Worm (Caenorhabditis elegans): Measurements from ENCODE around the gene W06F12.2.

The W06F12.2 gene

ce11 chrIII:13721066-13721465 is 10.4 kb downstream of the W06F12.2 start:
- TF ChIP-seq tbx-37 (GFP tag; conservative IDR thresholded peaks at IDR 0.05) (no peak), ceh-36 (tag; optimal IDR thresholded peaks at IDR 0.05) (peak; percentile 29), sea-1 (GFP tag; conservative IDR thresholded peaks at IDR 0.05) (peak; percentile 66; the same call in 1 of the 2 replicates), hmg-4 (GFP tag; optimal IDR thresholded peaks at IDR 0.05) (peak; percentile 88), ets-7 (tag; optimal IDR thresholded peaks at IDR 0.05) (no peak), aly-1 (tag; optimal IDR thresholded peaks at IDR 0.05) (peak; percentile 46), ama-1 (optimal IDR thresholded peaks at IDR 0.05) (no peak), flt-1 (GFP tag; IDR thresholded peaks at IDR 0.05) (peak; percentile 35), scrt-1 (GFP tag; IDR thresholded peaks at IDR 0.05) (no peak), pes-1 (GFP tag; IDR thresholded peaks at IDR 0.05) (0 out of 2 replicates have a peak, but pooled peaks have one; percentile 26), tra-4 (tag; optimal IDR thresholded peaks at IDR 0.05) (peak; percentile 11), F13C5.2 (tag; optimal IDR thresholded peaks at IDR 0.05) (peak; percentile 25), tbx-11 (GFP tag; IDR thresholded peaks at IDR 0.05) (peak; percentile 37; the same call in 1 of the 2 replicates), ceh-13 (GFP tag; optimal IDR thresholded peaks at IDR 0.05) (no peak), B0310.2 (tag; optimal IDR thresholded peaks at IDR 0.05) (peak; percentile 48), hnd-1 (tag; optimal IDR thresholded peaks at IDR 0.05) (no peak), hmbx-1 (tag; optimal IDR thresholded peaks at IDR 0.05) (no peak)

ce11 chrIII:13720190-13720741 is 11.2 kb downstream of the W06F12.2 start:
- TF ChIP-seq flt-1 (GFP tag; IDR thresholded peaks at IDR 0.05) = no peak
- TF ChIP-seq pes-1 (GFP tag; IDR thresholded peaks at IDR 0.05) = peak; percentile 10; the same call in 1 of the 2 replicates
- peak; percentile 63 for TF ChIP-seq aly-1 (tag; optimal IDR thresholded peaks at IDR 0.05)
- TF ChIP-seq hmg-4 (GFP tag; optimal IDR thresholded peaks at IDR 0.05) = peak; percentile 81

- TF ChIP-seq B0310.2 (tag; optimal IDR thresholded peaks at IDR 0.05) (no peak), sea-1 (GFP tag; conservative IDR thresholded peaks at IDR 0.05) (no peak), hmbx-1 (tag; optimal IDR thresholded peaks at IDR 0.05) (no peak), tra-4 (tag; optimal IDR thresholded peaks at IDR 0.05) (no peak), flt-1 (GFP tag; IDR thresholded peaks at IDR 0.05) (no peak), tbx-11 (GFP tag; IDR thresholded peaks at IDR 0.05) (no peak), aly-1 (tag; optimal IDR thresholded peaks at IDR 0.05) (no peak), ceh-13 (GFP tag; optimal IDR thresholded peaks at IDR 0.05) (no peak), pes-1 (GFP tag; IDR thresholded peaks at IDR 0.05) (no peak), ets-7 (tag; optimal IDR thresholded peaks at IDR 0.05) (no peak), F13C5.2 (tag; optimal IDR thresholded peaks at IDR 0.05) (no peak), hnd-1 (tag; optimal IDR thresholded peaks at IDR 0.05) (no peak), ceh-36 (tag; optimal IDR thresholded peaks at IDR 0.05) (no peak), hmg-4 (GFP tag; optimal IDR thresholded peaks at IDR 0.05) (no peak), scrt-1 (GFP tag; IDR thresholded peaks at IDR 0.05) (no peak), tbx-37 (GFP tag; conservative IDR thresholded peaks at IDR 0.05) (no peak), ama-1 (optimal IDR thresholded peaks at IDR 0.05) (no peak)
Measured at ce11 chrIII:13719247-13719758, 12.2 kb downstream of the W06F12.2 start.

ce11 chrIII:13718403-13718969 is 13.0 kb downstream of the W06F12.2 start:
- TF ChIP-seq aly-1 (tag; optimal IDR thresholded peaks at IDR 0.05) (no peak), hmbx-1 (tag; optimal IDR thresholded peaks at IDR 0.05) (no peak)

ce11 chrIII:13717505-13717904 is 14.0 kb downstream of the W06F12.2 start:
- no peak for TF ChIP-seq B0310.2 (tag; optimal IDR thresholded peaks at IDR 0.05)
- TF ChIP-seq sea-1 (GFP tag; conservative IDR thresholded peaks at IDR 0.05) = no peak
- no peak for TF ChIP-seq hmbx-1 (tag; optimal IDR thresholded peaks at IDR 0.05)
- no peak for TF ChIP-seq ceh-36 (tag; optimal IDR thresholded peaks at IDR 0.05)
- TF ChIP-seq tbx-11 (GFP tag; IDR thresholded peaks at IDR 0.05) = 0 out of 2 replicates have a peak, but pooled peaks have one; percentile 36
- TF ChIP-seq aly-1 (tag; optimal IDR thresholded peaks at IDR 0.05) = no peak
- TF ChIP-seq hmg-4 (GFP tag; optimal IDR thresholded peaks at IDR 0.05) = peak; percentile 92
- TF ChIP-seq flt-1 (GFP tag; IDR thresholded peaks at IDR 0.05) = no peak; the same call in 1 of the 2 replicates
- no peak for TF ChIP-seq ceh-13 (GFP tag; optimal IDR thresholded peaks at IDR 0.05)
- no peak for TF ChIP-seq pes-1 (GFP tag; IDR thresholded peaks at IDR 0.05)
- TF ChIP-seq tra-4 (tag; optimal IDR thresholded peaks at IDR 0.05) = no peak
- no peak for TF ChIP-seq tbx-37 (GFP tag; conservative IDR thresholded peaks at IDR 0.05)
- no peak for TF ChIP-seq ets-7 (tag; optimal IDR thresholded peaks at IDR 0.05)

- TF ChIP-seq pes-1 (GFP tag; IDR thresholded peaks at IDR 0.05) (no peak), F13C5.2 (tag; optimal IDR thresholded peaks at IDR 0.05) (no peak), ama-1 (optimal IDR thresholded peaks at IDR 0.05) (no peak), hmg-4 (GFP tag; optimal IDR thresholded peaks at IDR 0.05) (no peak), scrt-1 (GFP tag; IDR thresholded peaks at IDR 0.05) (no peak), hnd-1 (tag; optimal IDR thresholded peaks at IDR 0.05) (no peak), tra-4 (tag; optimal IDR thresholded peaks at IDR 0.05) (no peak), sea-1 (GFP tag; conservative IDR thresholded peaks at IDR 0.05) (no peak), aly-1 (tag; optimal IDR thresholded peaks at IDR 0.05) (no peak), ceh-13 (GFP tag; optimal IDR thresholded peaks at IDR 0.05) (no peak), hmbx-1 (tag; optimal IDR thresholded peaks at IDR 0.05) (no peak), B0310.2 (tag; optimal IDR thresholded peaks at IDR 0.05) (no peak), tbx-11 (GFP tag; IDR thresholded peaks at IDR 0.05) (no peak), flt-1 (GFP tag; IDR thresholded peaks at IDR 0.05) (no peak), tbx-37 (GFP tag; conservative IDR thresholded peaks at IDR 0.05) (no peak), ets-7 (tag; optimal IDR thresholded peaks at IDR 0.05) (no peak), ceh-36 (tag; optimal IDR thresholded peaks at IDR 0.05) (no peak)
Measured at ce11 chrIII:13716831-13717230, 14.7 kb downstream of the W06F12.2 start.

- TF ChIP-seq ama-1 (optimal IDR thresholded peaks at IDR 0.05) = no peak
- TF ChIP-seq tbx-37 (GFP tag; conservative IDR thresholded peaks at IDR 0.05) = no peak
- no peak for TF ChIP-seq B0310.2 (tag; optimal IDR thresholded peaks at IDR 0.05)
- TF ChIP-seq ceh-36 (tag; optimal IDR thresholded peaks at IDR 0.05) = no peak
- no peak for TF ChIP-seq tra-4 (tag; optimal IDR thresholded peaks at IDR 0.05)
- TF ChIP-seq F13C5.2 (tag; optimal IDR thresholded peaks at IDR 0.05) = no peak
- no peak for TF ChIP-seq ceh-13 (GFP tag; optimal IDR thresholded peaks at IDR 0.05)
- TF ChIP-seq sea-1 (GFP tag; conservative IDR thresholded peaks at IDR 0.05) = no peak
- no peak for TF ChIP-seq flt-1 (GFP tag; IDR thresholded peaks at IDR 0.05)
- TF ChIP-seq aly-1 (tag; optimal IDR thresholded peaks at IDR 0.05) = no peak
- no peak for TF ChIP-seq hmg-4 (GFP tag; optimal IDR thresholded peaks at IDR 0.05)
- no peak for TF ChIP-seq ets-7 (tag; optimal IDR thresholded peaks at IDR 0.05)
Measured at ce11 chrIII:13716266-13716665, 15.2 kb downstream of the W06F12.2 start.

All from whole organism, early embryonic.